Fruit fly (Drosophila melanogaster): ENCODE results near the gene CG7168.

The CG7168 gene

DNA sequence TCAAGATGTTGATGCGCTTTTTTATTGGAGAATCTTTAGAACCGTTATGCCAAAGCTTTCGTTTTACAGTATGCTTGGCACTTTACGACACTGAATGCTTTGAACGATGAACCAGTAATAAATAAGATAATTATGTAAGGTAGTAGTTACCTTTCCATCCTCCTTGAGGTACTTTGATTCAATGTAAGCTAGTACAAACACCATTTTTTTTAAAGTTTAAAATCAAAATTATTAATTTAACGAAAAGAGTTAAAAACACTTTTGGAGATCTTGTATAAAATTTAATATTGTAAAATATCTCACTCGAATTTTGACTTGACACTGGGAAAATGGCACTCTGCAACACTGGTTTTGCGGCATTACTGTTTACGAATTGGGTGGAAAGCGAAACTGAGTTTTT lies 40.5 kb downstream of the CG7168 start, which contains the start of the genes Arp5 and CG7208 (continued):
- TF ChIP-seq CG1024 (GFP tag; IDR thresholded peaks at IDR 0.05) (no peak), otp (GFP tag; IDR thresholded peaks at IDR 0.05) (no peak), CG16815 (GFP tag; optimal IDR thresholded peaks at IDR 0.05) (peak; percentile 55), CG18619 (GFP tag; optimal IDR thresholded peaks at IDR 0.05) (peak; percentile 59), CoRest (tag; optimal IDR thresholded peaks at IDR 0.05) (peak; percentile 86), sens-2 (GFP tag; IDR thresholded peaks at IDR 0.05) (no peak), Hr78 (GFP tag; optimal IDR thresholded peaks at IDR 0.05) (no peak), gcm (GFP tag; optimal IDR thresholded peaks at IDR 0.05) (no peak), run (tag; optimal IDR thresholded peaks at IDR 0.05) (no peak), CG30431 (GFP tag; optimal IDR thresholded peaks at IDR 0.05) (peak; percentile 5)

DNA sequence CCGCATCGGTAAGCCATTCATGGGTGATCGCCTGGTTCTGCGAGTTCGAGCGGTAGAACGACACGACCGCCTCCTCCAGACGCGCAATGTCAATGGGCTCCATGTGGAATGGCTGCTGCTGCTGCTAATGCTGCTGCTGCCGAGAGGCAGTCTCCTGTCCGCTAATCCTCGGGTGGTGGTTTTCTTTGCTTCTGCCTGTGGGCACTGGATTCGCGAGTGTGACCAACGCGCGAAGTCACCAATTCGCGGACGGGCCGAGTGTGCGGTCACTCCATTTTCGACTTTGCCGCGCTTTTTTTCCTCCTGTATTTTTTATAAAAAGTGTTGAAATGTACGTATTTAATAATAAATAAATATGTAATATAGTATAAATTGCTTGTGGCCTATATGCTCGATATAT lies 42.6 kb downstream of the CG7168 start, which contains the start of gene cdm:
Gene cdm, minus strand, starts transcription at position 236 of the 400 bp plus-strand sequence.
- TF ChIP-seq Dref (GFP tag; IDR thresholded peaks at IDR 0.05): peak; percentile 31; the same call in 1 of the 2 replicates
- peak; percentile 45; the same call in 1 of the 3 replicates for TF ChIP-seq Opbp (GFP tag; IDR thresholded peaks at IDR 0.05; ENCODE audit: partially characterized antibody)
- no peak for TF ChIP-seq CG31441 (GFP tag; IDR thresholded peaks at IDR 0.05)
- TF ChIP-seq pzg (GFP tag; optimal IDR thresholded peaks at IDR 0.05): peak; percentile 73
- peak; percentile 62 for TF ChIP-seq ewg (GFP tag; optimal IDR thresholded peaks at IDR 0.05)
- no peak for TF ChIP-seq org-1 (GFP tag; optimal IDR thresholded peaks at IDR 0.05)
- peak; percentile 20 for TF ChIP-seq sens (GFP tag)
- TF ChIP-seq CG2116 (GFP tag; optimal IDR thresholded peaks at IDR 0.05): peak; percentile 27
- TF ChIP-seq CG9797 (GFP tag; optimal IDR thresholded peaks at IDR 0.05): peak; percentile 84
- peak; percentile 86 for TF ChIP-seq stwl (tag; optimal IDR thresholded peaks at IDR 0.05)
- no peak for TF ChIP-seq so (GFP tag; IDR thresholded peaks at IDR 0.05)
- no peak for TF ChIP-seq CG4424 (GFP tag; optimal IDR thresholded peaks at IDR 0.05)
- peak; percentile 80 for TF ChIP-seq CG15514 (GFP tag; optimal IDR thresholded peaks at IDR 0.05)
- peak; percentile 51 for TF ChIP-seq row (GFP tag; IDR thresholded peaks at IDR 0.05)
- peak; percentile 42; the same call in 1 of the 2 replicates for TF ChIP-seq seq (GFP tag; IDR thresholded peaks at IDR 0.05)
- TF ChIP-seq Bgb (GFP tag; IDR thresholded peaks at IDR 0.05; ENCODE audit: partially characterized antibody): peak; percentile 42; the same call in 1 of the 2 replicates
- TF ChIP-seq CG2199 (GFP tag; IDR thresholded peaks at IDR 0.05): 0 out of 3 replicates have a peak, but pooled peaks have one; percentile 37
- peak; percentile 69 for TF ChIP-seq CG10267 (tag; optimal IDR thresholded peaks at IDR 0.05)
- TF ChIP-seq Lhr (GFP tag; optimal IDR thresholded peaks at IDR 0.05): peak; percentile 0
- 0 out of 3 replicates have a peak, but pooled peaks have one; percentile 35 for TF ChIP-seq z (GFP tag; IDR thresholded peaks at IDR 0.05)
- peak; percentile 6 for TF ChIP-seq CG6765 (GFP tag; optimal IDR thresholded peaks at IDR 0.05)
- TF ChIP-seq E2f1 (GFP tag; IDR thresholded peaks at IDR 0.05): peak; percentile 71; the same call in 1 of the 2 replicates
- TF ChIP-seq HmgZ (tag; optimal IDR thresholded peaks at IDR 0.05): peak; percentile 4
- peak; percentile 35 for TF ChIP-seq trem (tag; optimal IDR thresholded peaks at IDR 0.05)
- peak; percentile 10 for TF ChIP-seq BEAF-32 (GFP tag; optimal IDR thresholded peaks at IDR 0.05)
- TF ChIP-seq CG4617 (GFP tag; optimal IDR thresholded peaks at IDR 0.05; ENCODE audit: borderline replicate concordance): peak; percentile 49
- peak; percentile 27; the same call in 1 of the 2 replicates for TF ChIP-seq sna (GFP tag; IDR thresholded peaks at IDR 0.05; ENCODE audit: partially characterized antibody)
- TF ChIP-seq Med (GFP tag): peak; percentile 80
- peak; percentile 52; the same call in 1 of the 2 replicates for TF ChIP-seq chm (GFP tag; IDR thresholded peaks at IDR 0.05)
- 0 out of 2 replicates have a peak, but pooled peaks have one; percentile 37 for TF ChIP-seq CG13287 (GFP tag; IDR thresholded peaks at IDR 0.05; ENCODE audit: partially characterized antibody)
- TF ChIP-seq ken (GFP tag; IDR thresholded peaks at IDR 0.05): 0 out of 3 replicates have a peak, but pooled peaks have one; percentile 32
- peak; percentile 3 for TF ChIP-seq bcd (GFP tag; optimal IDR thresholded peaks at IDR 0.05)
- TF ChIP-seq BtbVII (GFP tag; optimal IDR thresholded peaks at IDR 0.05): no peak
- peak; percentile 22; the same call in 1 of the 3 replicates for TF ChIP-seq CG34224 (GFP tag; IDR thresholded peaks at IDR 0.05; ENCODE audit: partially characterized antibody)
- peak; percentile 79 for TF ChIP-seq gfzf (GFP tag; optimal IDR thresholded peaks at IDR 0.05)
- TF ChIP-seq bbx (GFP tag; IDR thresholded peaks at IDR 0.05; ENCODE audit: partially characterized antibody): peak; percentile 16; the same call in 1 of the 2 replicates
- peak; percentile 32 for TF ChIP-seq Elba2 (GFP tag; optimal IDR thresholded peaks at IDR 0.05)
- TF ChIP-seq Dp (GFP tag; optimal IDR thresholded peaks at IDR 0.05): peak; percentile 82

Data from whole organism, embryonic.